Worm (Caenorhabditis elegans): ENCODE results near the gene nlp-80.

ce11 chrV:11022817-11023216 lies 42.6 kb downstream of the nlp-80 start, which contains the start of the genes C13G3.12 and hot-6:
- TF ChIP-seq nhr-77 (tag; optimal IDR thresholded peaks at IDR 0.05) = no peak
- no peak for TF ChIP-seq nhr-25 (tag; optimal IDR thresholded peaks at IDR 0.05)
- no peak for TF ChIP-seq unc-39 (tag; optimal IDR thresholded peaks at IDR 0.05)
- no peak for TF ChIP-seq nhr-12 (tag; optimal IDR thresholded peaks at IDR 0.05)
- no peak for TF ChIP-seq nhr-76 (tag; optimal IDR thresholded peaks at IDR 0.05)
- TF ChIP-seq unc-62 (GFP tag; optimal IDR thresholded peaks at IDR 0.05) = no peak
- TF ChIP-seq pha-4 (tag; optimal IDR thresholded peaks at IDR 0.05) = no peak
- no peak for TF ChIP-seq nhr-28 (tag; optimal IDR thresholded peaks at IDR 0.05)
- no peak for TF ChIP-seq fkh-10 (GFP tag; optimal IDR thresholded peaks at IDR 0.05)
- no peak for TF ChIP-seq elt-3 (tag; optimal IDR thresholded peaks at IDR 0.05)

Measured in whole organism, L3 larva.